Worm (Caenorhabditis elegans): ENCODE data around the gene F54F2.9.

Gene F54F2.9

ce11 chrIII:8792251-8792650 is 34.8 kb downstream of the F54F2.9 start, which contains the start of gene ztf-1:
ztf-1 (minus strand) TSS chrIII:8792351.
- no peak for TF ChIP-seq ceh-28 (tag; optimal IDR thresholded peaks at IDR 0.05)
- TF ChIP-seq jun-1 (tag; optimal IDR thresholded peaks at IDR 0.05): no peak
- no peak for TF ChIP-seq mml-1 (tag; optimal IDR thresholded peaks at IDR 0.05)
- TF ChIP-seq egl-5 (tag; optimal IDR thresholded peaks at IDR 0.05): no peak
- no peak for TF ChIP-seq nhr-12 (tag; optimal IDR thresholded peaks at IDR 0.05)
- no peak for TF ChIP-seq unc-62 (GFP tag; optimal IDR thresholded peaks at IDR 0.05)
- no peak for TF ChIP-seq mdl-1 (tag; optimal IDR thresholded peaks at IDR 0.05)

DNA sequence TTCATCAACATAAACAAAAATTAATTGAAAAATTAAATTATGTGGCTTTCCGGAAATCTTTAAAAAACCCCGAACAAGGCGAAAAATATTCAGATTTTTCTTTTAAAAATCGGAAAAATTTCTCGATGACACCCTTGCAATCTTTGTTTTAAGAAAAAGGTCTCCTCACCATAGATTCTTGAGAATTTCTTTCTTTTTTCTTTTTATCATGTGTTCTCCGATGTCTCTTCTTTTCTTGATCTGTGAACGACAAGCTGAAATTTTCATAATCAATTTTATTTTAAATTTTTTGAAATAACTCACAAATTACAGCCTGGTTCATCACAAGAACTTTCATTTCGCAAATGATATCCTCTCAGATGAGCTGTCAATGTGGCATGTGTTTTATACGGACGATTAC is 35.8 kb downstream of the F54F2.9 start, which contains the start of the genes zfp-1 and F54F2.14:
Gene zfp-1 (plus strand): TSS at position 301 of the 400 bp plus-strand sequence.
Gene F54F2.14 (plus strand): TSS at position 312 of the 400 bp plus-strand sequence.
- no peak for TF ChIP-seq lin-15B (tag; optimal IDR thresholded peaks at IDR 0.05)
- no peak for TF ChIP-seq pqm-1 (tag; optimal IDR thresholded peaks at IDR 0.05)
- TF ChIP-seq nhr-77 (tag; optimal IDR thresholded peaks at IDR 0.05): no peak
- no peak for TF ChIP-seq pha-4 (tag; optimal IDR thresholded peaks at IDR 0.05)
- no peak for TF ChIP-seq fkh-10 (GFP tag; optimal IDR thresholded peaks at IDR 0.05)

ce11 chrIII:8788690-8789089 is 38.3 kb downstream of the F54F2.9 start:
- TF ChIP-seq elt-3 (tag; optimal IDR thresholded peaks at IDR 0.05): no peak
- no peak for TF ChIP-seq mml-1 (tag; optimal IDR thresholded peaks at IDR 0.05)
- no peak for TF ChIP-seq nhr-12 (tag; optimal IDR thresholded peaks at IDR 0.05)
- no peak for TF ChIP-seq ama-1 (optimal IDR thresholded peaks at IDR 0.05)
- no peak for TF ChIP-seq nhr-77 (tag; optimal IDR thresholded peaks at IDR 0.05)
- TF ChIP-seq nhr-23 (tag; optimal IDR thresholded peaks at IDR 0.05): no peak
- no peak for TF ChIP-seq pha-4 (tag; optimal IDR thresholded peaks at IDR 0.05)
- no peak for TF ChIP-seq ceh-82 (tag; optimal IDR thresholded peaks at IDR 0.05)
- TF ChIP-seq unc-39 (tag; optimal IDR thresholded peaks at IDR 0.05): no peak
- TF ChIP-seq nhr-11 (tag; optimal IDR thresholded peaks at IDR 0.05): no peak
- no peak for TF ChIP-seq eor-1 (tag; optimal IDR thresholded peaks at IDR 0.05)
- peak; percentile 25 for TF ChIP-seq nfya-1 (tag; optimal IDR thresholded peaks at IDR 0.05; ENCODE audit: insufficient read depth)
- peak; percentile 17 for TF ChIP-seq lin-15B (tag; optimal IDR thresholded peaks at IDR 0.05)
- no peak for TF ChIP-seq ztf-11 (tag; optimal IDR thresholded peaks at IDR 0.05)
- no peak for TF ChIP-seq mdl-1 (tag; optimal IDR thresholded peaks at IDR 0.05)
- no peak for TF ChIP-seq nhr-67 (tag; optimal IDR thresholded peaks at IDR 0.05)
- TF ChIP-seq ceh-28 (tag; optimal IDR thresholded peaks at IDR 0.05): no peak
- peak; percentile 32 for TF ChIP-seq egl-5 (tag; optimal IDR thresholded peaks at IDR 0.05)
- no peak for TF ChIP-seq lsy-12 (tag; optimal IDR thresholded peaks at IDR 0.05)
- peak; percentile 40 for TF ChIP-seq hmg-11 (tag; optimal IDR thresholded peaks at IDR 0.05)
- no peak for TF ChIP-seq nhr-25 (tag; optimal IDR thresholded peaks at IDR 0.05)
- TF ChIP-seq daf-12 (tag; optimal IDR thresholded peaks at IDR 0.05): no peak
- no peak for TF ChIP-seq nhr-43 (tag; optimal IDR thresholded peaks at IDR 0.05; ENCODE audit: poor library complexity, severe bottlenecking)
- TF ChIP-seq zag-1 (tag; optimal IDR thresholded peaks at IDR 0.05): no peak
- TF ChIP-seq elt-2 (tag; optimal IDR thresholded peaks at IDR 0.05): no peak
- TF ChIP-seq lin-39 (tag; optimal IDR thresholded peaks at IDR 0.05): peak; percentile 73

DNA sequence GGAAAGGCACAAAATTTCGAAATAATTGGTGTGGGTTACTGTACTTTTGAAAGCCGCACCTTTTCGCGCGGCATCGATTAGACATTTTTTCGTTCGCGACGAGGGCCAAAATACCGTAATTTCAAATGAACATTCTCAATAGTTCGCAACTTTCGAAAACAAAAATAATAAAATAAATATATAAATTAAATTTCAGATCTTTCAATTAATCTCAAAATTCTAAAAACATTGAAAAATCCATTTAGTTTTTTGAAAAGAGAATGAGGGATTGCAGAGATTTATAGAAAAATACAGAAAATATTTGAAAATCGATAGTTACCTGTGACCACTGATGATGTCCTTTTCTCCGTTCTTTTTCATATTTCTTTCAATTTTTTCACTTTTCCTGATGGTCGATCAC is 41.0 kb downstream of the F54F2.9 start, which contains the start of gene K02D10.8:
Gene K02D10.8 (plus strand): TSS at position 301 of the 400 bp plus-strand sequence.
- TF ChIP-seq sea-2 (GFP tag; optimal IDR thresholded peaks at IDR 0.05): no peak
- no peak for TF ChIP-seq aly-2 (tag; optimal IDR thresholded peaks at IDR 0.05)
- TF ChIP-seq nhr-237 (tag; optimal IDR thresholded peaks at IDR 0.05): no peak
- no peak for TF ChIP-seq egl-27 (tag; optimal IDR thresholded peaks at IDR 0.05)
- TF ChIP-seq pha-4 (tag; optimal IDR thresholded peaks at IDR 0.05): no peak
- TF ChIP-seq tbx-2 (tag; optimal IDR thresholded peaks at IDR 0.05): no peak
- no peak for TF ChIP-seq ceh-82 (tag; optimal IDR thresholded peaks at IDR 0.05)
- TF ChIP-seq egl-5 (tag; optimal IDR thresholded peaks at IDR 0.05): no peak
- no peak for TF ChIP-seq nhr-12 (tag; optimal IDR thresholded peaks at IDR 0.05)
- TF ChIP-seq elt-2 (tag; optimal IDR thresholded peaks at IDR 0.05): no peak
- no peak for TF ChIP-seq nhr-77 (tag; optimal IDR thresholded peaks at IDR 0.05)
- no peak for TF ChIP-seq fos-1 (tag; optimal IDR thresholded peaks at IDR 0.05)
- TF ChIP-seq fkh-10 (GFP tag; optimal IDR thresholded peaks at IDR 0.05): no peak
- no peak for TF ChIP-seq nhr-25 (tag; optimal IDR thresholded peaks at IDR 0.05)
- no peak for TF ChIP-seq jun-1 (tag; optimal IDR thresholded peaks at IDR 0.05)

All from whole organism, L3 larva.